Worm (Caenorhabditis elegans) whole organism, young adult: ENCODE results near the gene otpl-4.

Experiments
- F22D6.2 ChIP-seq: sonication (generic microtip); optimal IDR thresholded peaks from 2 replicates; lab custom pipeline; 2016; ENCODE audit warnings: mild to moderate bottlenecking, missing genetic modification characterization, missing compliant biosample characterization
- F55B11.4 ChIP-seq: sonication (generic microtip); optimal IDR thresholded peaks from 2 replicates; lab custom pipeline; 2016; ENCODE audit warnings: missing compliant biosample characterization, missing genetic modification characterization, borderline replicate concordance; ENCODE audit not compliant: insufficient read depth
- F57C9.4 ChIP-seq: sonication (generic microtip); optimal IDR thresholded peaks from 2 replicates; lab custom pipeline; 2017; ENCODE audit warnings: mild to moderate bottlenecking, missing genetic modification characterization, missing compliant biosample characterization
- K11D2.4 ChIP-seq: fragments of 200-800 bp; sonication (Bioruptor generic); IDR thresholded peaks from 2 replicates; pipeline ENCODE4 v1.3.6; 2022; ENCODE audit warnings: missing genetic modification reagents, missing genetic modification characterization, missing compliant biosample characterization
- T26A5.8 ChIP-seq: sonication (generic microtip); optimal IDR thresholded peaks from 2 replicates; lab custom pipeline; 2016; ENCODE audit warnings: missing genetic modification characterization, missing compliant biosample characterization
- Y56A3A.18 ChIP-seq: fragments of 200-800 bp; sonication (Bioruptor generic); IDR thresholded peaks from 2 replicates; pipeline ENCODE4 v1.3.6; 2022; ENCODE audit warnings: missing genetic modification reagents, missing genetic modification characterization, missing compliant biosample characterization
- Y79H2A.3 ChIP-seq: fragments of 200-800 bp; sonication (Bioruptor generic); conservative IDR thresholded peaks from 2 replicates; pipeline ENCODE4 v1.3.6; 2022; ENCODE audit warnings: missing genetic modification reagents, missing genetic modification characterization, missing compliant biosample characterization
- akir-1 ChIP-seq: fragments of 200-800 bp; sonication (Bioruptor generic); optimal IDR thresholded peaks from 2 replicates; lab custom pipeline; 2018; ENCODE audit warnings: mild to moderate bottlenecking, missing genetic modification characterization, moderate library complexity, missing compliant biosample characterization
- atf-7 ChIP-seq: sonication (generic microtip); optimal IDR thresholded peaks from 2 replicates; lab custom pipeline; 2017; ENCODE audit warnings: mild to moderate bottlenecking, missing genetic modification characterization, missing compliant biosample characterization
- bed-2 ChIP-seq: fragments of 200-800 bp; sonication (Bioruptor generic); IDR thresholded peaks from 2 replicates; pipeline ENCODE4 v1.3.6; 2022; ENCODE audit warnings: missing genetic modification reagents, missing genetic modification characterization, missing compliant biosample characterization
- ccch-3 ChIP-seq: fragments of 200-800 bp; sonication (Bioruptor generic); optimal IDR thresholded peaks from 2 replicates; lab custom pipeline; 2018; ENCODE audit warnings: mild to moderate bottlenecking, missing genetic modification characterization, missing compliant biosample characterization
- ceh-40 ChIP-seq: fragments of 200-800 bp; sonication (Bioruptor generic); IDR thresholded peaks from 2 replicates; pipeline ENCODE4 v1.3.6; 2022; ENCODE audit warnings: missing genetic modification characterization, missing compliant biosample characterization
- ceh-58 ChIP-seq: fragments of 200-800 bp; sonication (Bioruptor generic); IDR thresholded peaks from 2 replicates; pipeline ENCODE4 v1.3.6; 2022; ENCODE audit warnings: missing genetic modification characterization, missing compliant biosample characterization
- ceh-79 ChIP-seq: sonication (generic microtip); optimal IDR thresholded peaks from 2 replicates; lab custom pipeline; 2017; ENCODE audit warnings: mild to moderate bottlenecking, missing genetic modification characterization, missing compliant biosample characterization
- die-1 ChIP-seq: sonication (generic microtip); optimal IDR thresholded peaks from 2 replicates; lab custom pipeline; 2016; ENCODE audit warnings: missing genotype, mild to moderate bottlenecking, missing genetic modification characterization, missing compliant biosample characterization
- efl-1 ChIP-seq: fragments of 150-350 bp; optimal IDR thresholded peaks from 2 replicates; lab custom pipeline; 2014; ENCODE audit warnings: missing biosample characterization, missing genetic modification reagents, missing genetic modification characterization
- egrh-3 ChIP-seq: fragments of 200-800 bp; sonication (Bioruptor generic); IDR thresholded peaks from 2 replicates; pipeline ENCODE4 v1.3.6; 2022; ENCODE audit warnings: missing genetic modification reagents, missing genetic modification characterization, missing compliant biosample characterization
- hlh-12 ChIP-seq: sonication (generic microtip); optimal IDR thresholded peaks from 2 replicates; lab custom pipeline; 2016; ENCODE audit warnings: missing genetic modification characterization, missing compliant biosample characterization
- hmg-20 ChIP-seq: fragments of 200-800 bp; sonication (Bioruptor generic); IDR thresholded peaks from 2 replicates; pipeline ENCODE4 v1.3.6; 2022; ENCODE audit warnings: missing genetic modification reagents, missing genetic modification characterization, missing compliant biosample characterization
- lag-1 ChIP-seq: fragments of 200-800 bp; sonication (Bioruptor generic); IDR thresholded peaks from 2 replicates; pipeline ENCODE4 v1.3.6; 2022; ENCODE audit warnings: missing genetic modification reagents, missing genetic modification characterization, missing compliant biosample characterization
- let-607 ChIP-seq, 2 experiments: fragments of 200-800 bp in 1 of 2; sonication (Bioruptor generic) in 1 of 2; sonication (generic microtip) in 1 of 2; optimal IDR thresholded peaks; 2 replicates each; lab custom pipeline; 2016 to 2018; ENCODE audit warnings: mild to moderate bottlenecking in 2 of 2, missing compliant biosample characterization in 2 of 2, missing genetic modification characterization in 2 of 2, moderate library complexity in 2 of 2, missing genotype in 1 of 2
- lin-35 ChIP-seq, 3 experiments: fragments of 150-350 bp in 2 of 3; sonication (generic microtip) in 1 of 3; optimal IDR thresholded peaks; 2 replicates each; lab custom pipeline; 2014 to 2018; ENCODE audit warnings: missing biosample characterization in 3 of 3, missing genetic modification characterization in 3 of 3, missing genetic modification reagents in 3 of 3
- lin-54 ChIP-seq: fragments of 200-800 bp; sonication (Bioruptor generic); optimal IDR thresholded peaks from 2 replicates; lab custom pipeline; 2018; ENCODE audit warnings: mild to moderate bottlenecking, missing genetic modification characterization, missing compliant biosample characterization
- lsy-27 ChIP-seq: sonication (generic microtip); optimal IDR thresholded peaks from 2 replicates; lab custom pipeline; 2017; ENCODE audit warnings: missing genetic modification characterization, mild to moderate bottlenecking, missing compliant biosample characterization, antibody characterized with exemption, missing genotype, borderline replicate concordance; ENCODE audit not compliant: insufficient read depth
- madf-10 ChIP-seq: sonication (generic microtip); optimal IDR thresholded peaks from 2 replicates; lab custom pipeline; 2016; ENCODE audit warnings: mild to moderate bottlenecking, missing genetic modification characterization, missing compliant biosample characterization
- madf-6 ChIP-seq: fragments of 200-800 bp; sonication (Bioruptor generic); IDR thresholded peaks from 2 replicates; pipeline ENCODE4 v1.3.6; 2022; ENCODE audit warnings: missing genetic modification reagents, missing genetic modification characterization, missing compliant biosample characterization
- madf-8 ChIP-seq: fragments of 200-800 bp; sonication (Bioruptor generic); conservative IDR thresholded peaks from 2 replicates; pipeline ENCODE4 v1.3.6; 2022; ENCODE audit warnings: missing genetic modification reagents, missing genetic modification characterization, missing compliant biosample characterization
- mel-28 ChIP-seq: sonication (generic microtip); optimal IDR thresholded peaks from 2 replicates; lab custom pipeline; 2016; ENCODE audit warnings: borderline replicate concordance, mild to moderate bottlenecking, missing genetic modification characterization, missing compliant biosample characterization
- nfya-2 ChIP-seq: fragments of 200-800 bp; sonication (Bioruptor generic); IDR thresholded peaks from 2 replicates; pipeline ENCODE4 v1.3.6; 2022; ENCODE audit warnings: missing genetic modification reagents, missing genetic modification characterization, missing compliant biosample characterization
- nhr-120 ChIP-seq: fragments of 200-800 bp; sonication (Bioruptor generic); IDR thresholded peaks from 2 replicates; pipeline ENCODE4 v1.3.6; 2022; ENCODE audit warnings: missing genetic modification characterization, missing compliant biosample characterization
- nhr-179 ChIP-seq: sonication (generic microtip); optimal IDR thresholded peaks from 2 replicates; lab custom pipeline; 2016; ENCODE audit warnings: mild to moderate bottlenecking, missing genetic modification characterization, missing compliant biosample characterization
- pbrm-1 ChIP-seq: fragments of 200-800 bp; sonication (Bioruptor generic); IDR thresholded peaks from 2 replicates; pipeline ENCODE4 v1.3.6; 2022; ENCODE audit warnings: missing genetic modification reagents, missing genetic modification characterization, missing compliant biosample characterization
- rec-8 ChIP-seq, 2 experiments: sonication (generic microtip); optimal IDR thresholded peaks; 2 replicates each; lab custom pipeline; 2016; ENCODE audit warnings: mild to moderate bottlenecking in 2 of 2, missing genetic modification characterization in 2 of 2, missing genetic modification reagents in 2 of 2, missing genotype in 2 of 2, missing biosample characterization in 1 of 2, missing compliant biosample characterization in 1 of 2, moderate library complexity in 1 of 2
- sea-2 ChIP-seq: fragments of 200-800 bp; sonication (Bioruptor generic); IDR thresholded peaks from 2 replicates; pipeline ENCODE4 v1.3.6; 2022; ENCODE audit warnings: missing genetic modification characterization, missing compliant biosample characterization
- snpc-4 ChIP-seq, 5 experiments: fragments of 150-350 bp in 1 of 5; sonication (generic microtip) in 4 of 5; optimal IDR thresholded peaks; 2 replicates each; lab custom pipeline; 2014 to 2018; ENCODE audit warnings: missing genetic modification characterization in 5 of 5, missing biosample characterization in 3 of 5, antibody characterized with exemption in 2 of 5, mild to moderate bottlenecking in 2 of 5, missing compliant biosample characterization in 2 of 5, missing genotype in 2 of 5, moderate library complexity in 2 of 5, missing genetic modification reagents in 1 of 5
- sptf-2 ChIP-seq: fragments of 200-800 bp; sonication (Bioruptor generic); optimal IDR thresholded peaks from 2 replicates; lab custom pipeline; 2018; ENCODE audit warnings: mild to moderate bottlenecking, missing genetic modification characterization, missing compliant biosample characterization
- unc-130 ChIP-seq: sonication (generic microtip); optimal IDR thresholded peaks from 2 replicates; lab custom pipeline; 2016; ENCODE audit warnings: missing genetic modification reagents, missing genetic modification characterization, missing compliant biosample characterization
- unc-62 ChIP-seq: fragments of 150-350 bp; optimal IDR thresholded peaks from 2 replicates; lab custom pipeline; 2014; ENCODE audit warnings: missing biosample characterization, missing genetic modification reagents, missing genetic modification characterization
- ztf-18 ChIP-seq: sonication (generic microtip); optimal IDR thresholded peaks from 2 replicates; lab custom pipeline; 2016; ENCODE audit warnings: missing genotype, mild to moderate bottlenecking, missing genetic modification characterization, missing compliant biosample characterization
- ztf-22 ChIP-seq: fragments of 200-800 bp; sonication (Bioruptor generic); optimal IDR thresholded peaks from 2 replicates; lab custom pipeline; 2018; ENCODE audit warnings: mild to moderate bottlenecking, missing genetic modification characterization, moderate library complexity, missing compliant biosample characterization
- ztf-3 ChIP-seq: fragments of 200-800 bp; sonication (Bioruptor generic); optimal IDR thresholded peaks from 2 replicates; lab custom pipeline; 2018; ENCODE audit warnings: mild to moderate bottlenecking, missing genetic modification characterization, missing compliant biosample characterization
- ztf-6 ChIP-seq: fragments of 200-800 bp; sonication (Bioruptor generic); IDR thresholded peaks from 2 replicates; pipeline ENCODE4 v1.3.6; 2022; ENCODE audit warnings: missing genetic modification reagents, missing genetic modification characterization, missing compliant biosample characterization

otpl-4 gene

ce11 chrV:8560916-8561315, 23.8 kb downstream of the otpl-4 start, which contains the start of gene acr-16 (continued):
- no peak for TF ChIP-seq rec-8 (tag; optimal IDR thresholded peaks at IDR 0.05; lab: Kevin White, UChicago)
- TF ChIP-seq, all 124 proteins: peak for 0

- TF ChIP-seq Y56A3A.18 (GFP tag; lab: Robert Waterston, UW) (no peak), T26A5.8 (no peak), F57C9.4 (tag; lab: Kevin White, UChicago) (no peak), hlh-12 (tag; lab: Kevin White, UChicago) (no peak), pbrm-1 (no peak), ztf-18 (tag; lab: Kevin White, UChicago) (no peak), ccch-3 (GFP tag; lab: Kevin White, UChicago) (no peak), bed-2 (GFP tag; lab: Robert Waterston, UW) (no peak), die-1 (tag; lab: Kevin White, UChicago) (no peak), ceh-40 (GFP tag; lab: Robert Waterston, UW) (no peak), ceh-58 (GFP tag; lab: Robert Waterston, UW) (no peak), F22D6.2 (tag; lab: Kevin White, UChicago) (no peak), nhr-120 (GFP tag; lab: Robert Waterston, UW) (no peak), mel-28 (tag; lab: Kevin White, UChicago) (no peak), unc-62 (GFP tag; lab: Kevin White, UChicago) (no peak)
- TF ChIP-seq, all 124 proteins: peak for 0
Measured at ce11 chrV:8565075-8565474, 27.9 kb downstream of the otpl-4 start, which contains the start of gene F25G6.8. Gene F25G6.8 (minus strand): TSS chrV:8565175.

- TF ChIP-seq lag-1 (GFP tag; lab: Robert Waterston, UW) (no peak), hlh-12 (tag; lab: Kevin White, UChicago) (no peak), sptf-2 (GFP tag; lab: Kevin White, UChicago) (no peak), F22D6.2 (tag; lab: Kevin White, UChicago) (no peak), madf-10 (tag; lab: Kevin White, UChicago) (no peak), ztf-3 (no peak), nhr-120 (GFP tag; lab: Robert Waterston, UW) (no peak), ceh-79 (tag; lab: Kevin White, UChicago) (no peak), ztf-22 (GFP tag; lab: Kevin White, UChicago) (no peak), efl-1 (no peak), atf-7 (tag; lab: Kevin White, UChicago) (no peak), Y79H2A.3 (no peak), F55B11.4 (tag; lab: Kevin White, UChicago) (no peak), nfya-2 (no peak), ccch-3 (GFP tag; lab: Kevin White, UChicago) (no peak), ceh-58 (GFP tag; lab: Robert Waterston, UW) (no peak)
- TF ChIP-seq, all 124 proteins: peak for 0
Measured at ce11 chrV:8569172-8569571, 32.0 kb downstream of the otpl-4 start.

- TF ChIP-seq unc-130 (GFP tag; lab: Kevin White, UChicago) (no peak), madf-6 (GFP tag; lab: Robert Waterston, UW) (no peak; the same call in 1 of the 2 replicates), hmg-20 (GFP tag; lab: Robert Waterston, UW) (no peak), lsy-27 (no peak), die-1 (tag; lab: Kevin White, UChicago) (no peak), let-607 (tag; optimal IDR thresholded peaks at IDR 0.05; lab: Kevin White, UChicago) (no peak), snpc-4 (GFP tag; optimal IDR thresholded peaks at IDR 0.05; lab: Kevin White, UChicago) (no peak), snpc-4 (tag; optimal IDR thresholded peaks at IDR 0.05; lab: Kevin White, UChicago) (peak in 2 of 4 experiments; percentile 42 to 55), bed-2 (GFP tag; lab: Robert Waterston, UW) (no peak), nhr-179 (tag; lab: Kevin White, UChicago) (no peak), lin-54 (GFP tag; lab: Kevin White, UChicago) (peak; percentile 52), ceh-58 (GFP tag; lab: Robert Waterston, UW) (no peak), akir-1 (GFP tag; lab: Kevin White, UChicago) (no peak), lin-35 (GFP tag; optimal IDR thresholded peaks at IDR 0.05; lab: Kevin White, UChicago) (peak in 1 of 3 experiments; percentile 42), pbrm-1 (peak; percentile 64), madf-8 (no peak), sea-2 (GFP tag; lab: Robert Waterston, UW) (no peak), egrh-3 (GFP tag; lab: Robert Waterston, UW) (no peak), ztf-6 (GFP tag; lab: Robert Waterston, UW) (no peak), K11D2.4 (GFP tag; lab: Robert Waterston, UW) (peak; percentile 57; the same call in 1 of the 2 replicates)
Measured at ce11 chrV:8569841-8570361, 32.8 kb downstream of the otpl-4 start, which contains the start of the genes F25G6.9 and symk-1. Gene F25G6.9 (minus strand): TSS chrV:8570000. Gene symk-1 (plus strand): TSS chrV:8570311.
